Fruit fly (Drosophila melanogaster) whole organism, embryonic: ENCODE measurements around the gene Alp4.

Experiments used
- Antp ChIP-seq: fragments of 200-800 bp; sonication (Bioruptor generic); optimal IDR thresholded peaks from 3 replicates; lab custom pipeline; 2016; ENCODE audit warnings: missing biosample characterization, missing genetic modification characterization
- Blimp-1 ChIP-seq: fragments of 200-800 bp; sonication (Bioruptor generic); optimal IDR thresholded peaks from 3 replicates; lab custom pipeline; 2018; ENCODE audit warnings: missing biosample characterization, missing genetic modification characterization, mild to moderate bottlenecking, moderate library complexity, missing genetic modification reagents
- CG10366 ChIP-seq: fragments of 200-800 bp; sonication (Bioruptor generic); IDR thresholded peaks from 2 replicates; pipeline ENCODE4 v1.3.6; 2022; ENCODE audit warnings: missing biosample characterization, missing genetic modification characterization
- CG10543 ChIP-seq: fragments of 200-800 bp; sonication (Bioruptor generic); optimal IDR thresholded peaks from 3 replicates; lab custom pipeline; 2017; ENCODE audit warnings: missing biosample characterization, mild to moderate bottlenecking, missing genetic modification characterization, moderate library complexity
- CG11695 ChIP-seq: fragments of 200-800 bp; sonication (Bioruptor generic); IDR thresholded peaks from 3 replicates; pipeline ENCODE4 v1.3.6; 2022; ENCODE audit warnings: missing biosample characterization, missing genetic modification characterization
- CG11696 ChIP-seq: fragments of 200-800 bp; sonication (Bioruptor generic); IDR thresholded peaks from 2 replicates; pipeline ENCODE4 v1.3.6; 2022; ENCODE audit warnings: missing biosample characterization, missing genetic modification characterization
- CG12219 ChIP-seq: fragments of 200-800 bp; sonication (Bioruptor generic); optimal IDR thresholded peaks from 3 replicates; lab custom pipeline; 2018; ENCODE audit warnings: missing biosample characterization, mild to moderate bottlenecking, missing genetic modification characterization
- CG13123 ChIP-seq: fragments of 200-800 bp; sonication (Bioruptor generic); optimal IDR thresholded peaks from 2 replicates; lab custom pipeline; 2016; ENCODE audit warnings: missing biosample characterization, missing genetic modification characterization
- CG1602 ChIP-seq: fragments of 200-800 bp; sonication (Bioruptor generic); optimal IDR thresholded peaks from 3 replicates; lab custom pipeline; 2016; ENCODE audit warnings: missing biosample characterization, missing genetic modification characterization
- CG16813 ChIP-seq: fragments of 200-800 bp; sonication (Bioruptor generic); IDR thresholded peaks from 3 replicates; pipeline ENCODE4 v1.3.6; 2022; ENCODE audit warnings: missing biosample characterization, missing genetic modification characterization; ENCODE audit not compliant: partially characterized antibody
- CG17328 ChIP-seq: fragments of 200-800 bp; sonication (Bioruptor generic); IDR thresholded peaks from 2 replicates; pipeline ENCODE4 v1.3.6; 2022; ENCODE audit warnings: missing biosample characterization, missing genetic modification characterization
- CG17385 ChIP-seq: fragments of 200-800 bp; sonication (Bioruptor generic); optimal IDR thresholded peaks from 3 replicates; lab custom pipeline; 2018; ENCODE audit warnings: missing biosample characterization, mild to moderate bottlenecking, missing genetic modification characterization
- CG17802 ChIP-seq: fragments of 200-800 bp; sonication (Bioruptor generic); optimal IDR thresholded peaks from 2 replicates; lab custom pipeline; 2018; ENCODE audit warnings: missing biosample characterization, mild to moderate bottlenecking, missing genetic modification characterization, moderate library complexity
- CG2120 ChIP-seq: fragments of 200-800 bp; sonication (Bioruptor generic); optimal IDR thresholded peaks from 3 replicates; lab custom pipeline; 2016; ENCODE audit warnings: missing biosample characterization, missing genetic modification characterization
- CG2875 ChIP-seq: fragments of 200-800 bp; sonication (Bioruptor generic); optimal IDR thresholded peaks from 2 replicates; lab custom pipeline; 2017; ENCODE audit warnings: missing biosample characterization, mild to moderate bottlenecking, missing genetic modification characterization, missing genetic modification reagents
- CG2889 ChIP-seq: fragments of 200-800 bp; sonication (Bioruptor generic); IDR thresholded peaks from 3 replicates; pipeline ENCODE4 v1.3.6; 2022; ENCODE audit warnings: missing biosample characterization, missing genetic modification characterization
- CG30431 ChIP-seq: fragments of 200-800 bp; sonication (Bioruptor generic); optimal IDR thresholded peaks from 2 replicates; lab custom pipeline; 2017; ENCODE audit warnings: missing biosample characterization, missing genetic modification characterization
- CG31224 ChIP-seq: fragments of 200-800 bp; sonication (Bioruptor generic); IDR thresholded peaks from 2 replicates; pipeline ENCODE4 v1.3.6; 2022; ENCODE audit warnings: missing biosample characterization, missing genetic modification characterization
- CG34224 ChIP-seq: fragments of 200-800 bp; sonication (Bioruptor generic); IDR thresholded peaks from 3 replicates; pipeline ENCODE4 v1.3.6; 2022; ENCODE audit warnings: missing biosample characterization, missing genetic modification characterization; ENCODE audit not compliant: partially characterized antibody
- CG4328 ChIP-seq: fragments of 200-800 bp; sonication (Bioruptor generic); optimal IDR thresholded peaks from 3 replicates; lab custom pipeline; 2017; ENCODE audit warnings: missing biosample characterization, missing genetic modification reagents, missing genetic modification characterization
- CG5953 ChIP-seq: fragments of 200-800 bp; sonication (Bioruptor generic); IDR thresholded peaks from 2 replicates; pipeline ENCODE4 v1.3.6; 2022; ENCODE audit warnings: missing biosample characterization, missing genetic modification characterization
- CG9932 ChIP-seq: fragments of 200-800 bp; sonication (Bioruptor generic); IDR thresholded peaks from 2 replicates; pipeline ENCODE4 v1.3.6; 2022; ENCODE audit warnings: missing biosample characterization, missing genetic modification characterization
- H2.0 ChIP-seq: fragments of 200-800 bp; sonication (Bioruptor generic); IDR thresholded peaks from 2 replicates; pipeline ENCODE4 v1.3.6; 2022; ENCODE audit warnings: missing biosample characterization, missing genetic modification characterization
- Hr39 ChIP-seq: fragments of >200 bp; optimal IDR thresholded peaks from 2 replicates; lab custom pipeline; 2017
- Nf-YC ChIP-seq: fragments of 200-800 bp; optimal IDR thresholded peaks from 3 replicates; lab custom pipeline; 2019; ENCODE audit warnings: missing biosample characterization, mild to moderate bottlenecking, missing genetic modification characterization, moderate library complexity
- Pdp1 ChIP-seq, 2 experiments: fragments of 200-800 bp; sonication (Bioruptor generic); optimal IDR thresholded peaks; 3 replicates each; lab custom pipeline; 2016; ENCODE audit warnings: missing biosample characterization in 2 of 2, missing genetic modification characterization in 2 of 2, mild to moderate bottlenecking in 1 of 2, moderate library complexity in 1 of 2
- Xbp1 ChIP-seq: fragments of 200-800 bp; sonication (Bioruptor generic); optimal IDR thresholded peaks from 3 replicates; lab custom pipeline; 2016; ENCODE audit warnings: missing biosample characterization, mild to moderate bottlenecking, missing genetic modification characterization
- abd-A ChIP-seq: fragments of 200-800 bp; sonication (Bioruptor generic); optimal IDR thresholded peaks from 3 replicates; lab custom pipeline; 2019; ENCODE audit warnings: missing biosample characterization, mild to moderate bottlenecking, missing genetic modification characterization, moderate library complexity
- bsh ChIP-seq, 2 experiments: fragments of 200-800 bp; sonication (Bioruptor generic); optimal IDR thresholded peaks; 2 replicates each; lab custom pipeline; 2017 to 2018; ENCODE audit warnings: mild to moderate bottlenecking in 2 of 2, missing biosample characterization in 2 of 2, missing genetic modification characterization in 2 of 2, moderate library complexity in 1 of 2
- btn ChIP-seq: fragments of 200-800 bp; sonication (Bioruptor generic); optimal IDR thresholded peaks from 2 replicates; lab custom pipeline; 2016; ENCODE audit warnings: missing biosample characterization, missing genetic modification characterization
- chif ChIP-seq, 2 experiments: fragments of 200-800 bp; sonication (Bioruptor generic); optimal IDR thresholded peaks; 3 replicates each; lab custom pipeline; 2016; ENCODE audit warnings: missing biosample characterization in 2 of 2, missing genetic modification characterization in 2 of 2
- crol ChIP-seq: fragments of 200-800 bp; sonication (Bioruptor generic); IDR thresholded peaks from 2 replicates; pipeline ENCODE4 v1.3.6; 2022; ENCODE audit warnings: missing biosample characterization, missing genetic modification characterization
- dati ChIP-seq: fragments of 200-800 bp; sonication (Bioruptor generic); IDR thresholded peaks from 2 replicates; pipeline ENCODE4 v1.3.6; 2022; ENCODE audit warnings: missing biosample characterization, missing genetic modification characterization
- emc ChIP-seq: fragments of 200-800 bp; sonication (Bioruptor generic); optimal IDR thresholded peaks from 2 replicates; lab custom pipeline; 2016; ENCODE audit warnings: missing biosample characterization, missing genetic modification characterization
- gfzf ChIP-seq: fragments of 200-800 bp; sonication (Bioruptor generic); optimal IDR thresholded peaks from 2 replicates; lab custom pipeline; 2016; ENCODE audit warnings: missing biosample characterization, mild to moderate bottlenecking, missing genetic modification characterization, moderate library complexity
- jing ChIP-seq: fragments of 200-800 bp; sonication (Bioruptor generic); optimal IDR thresholded peaks from 2 replicates; lab custom pipeline; 2018; ENCODE audit warnings: missing biosample characterization, mild to moderate bottlenecking, missing genetic modification characterization
- lilli ChIP-seq: fragments of 200-800 bp; sonication (Bioruptor generic); optimal IDR thresholded peaks from 3 replicates; lab custom pipeline; 2016; ENCODE audit warnings: missing biosample characterization, missing genetic modification characterization
- maf-S ChIP-seq: fragments of 200-800 bp; sonication (Bioruptor generic); optimal IDR thresholded peaks from 2 replicates; lab custom pipeline; 2016; ENCODE audit warnings: missing biosample characterization, missing genetic modification characterization
- nau ChIP-seq: fragments of 200-800 bp; sonication (Bioruptor generic); optimal IDR thresholded peaks from 3 replicates; lab custom pipeline; 2017; ENCODE audit warnings: missing biosample characterization, mild to moderate bottlenecking, missing genetic modification characterization, missing genetic modification reagents
- odd ChIP-seq: fragments of 200-800 bp; sonication (Bioruptor generic); optimal IDR thresholded peaks from 2 replicates; lab custom pipeline; 2017; ENCODE audit warnings: missing biosample characterization, mild to moderate bottlenecking, missing genetic modification characterization
- otp ChIP-seq: fragments of 200-800 bp; sonication (Bioruptor generic); IDR thresholded peaks from 3 replicates; pipeline ENCODE4, ENCODE4 v1.3.6; 2022; ENCODE audit warnings: missing biosample characterization, missing genetic modification characterization
- pfk ChIP-seq: fragments of 200-800 bp; sonication (Bioruptor generic); optimal IDR thresholded peaks from 2 replicates; lab custom pipeline; 2018; ENCODE audit warnings: missing biosample characterization, mild to moderate bottlenecking, missing genetic modification characterization, moderate library complexity
- pho ChIP-seq: fragments of 200-800 bp; sonication (Bioruptor generic); optimal IDR thresholded peaks from 2 replicates; lab custom pipeline; 2016; ENCODE audit warnings: missing biosample characterization, missing genetic modification characterization
- sc ChIP-seq, 3 experiments: fragments of >200 bp in 2 of 3; fragments of 200-800 bp in 1 of 3; sonication (Bioruptor generic) in 1 of 3; optimal IDR thresholded peaks; 2 replicates in 2 of 3; 3 replicates in 1 of 3; lab custom pipeline; 2017; ENCODE audit warnings: mild to moderate bottlenecking in 1 of 3, missing biosample characterization in 1 of 3, missing genetic modification characterization in 1 of 3, missing genetic modification reagents in 1 of 3
- sd ChIP-seq: fragments of 200-800 bp; sonication (Bioruptor generic); optimal IDR thresholded peaks from 3 replicates; lab custom pipeline; 2018; ENCODE audit warnings: missing biosample characterization, mild to moderate bottlenecking, missing genetic modification characterization, moderate library complexity
- so ChIP-seq: fragments of 200-800 bp; sonication (Bioruptor generic); IDR thresholded peaks from 3 replicates; pipeline ENCODE4 v1.3.6; 2022; ENCODE audit warnings: missing biosample characterization, missing genetic modification characterization
- sug ChIP-seq: fragments of 200-800 bp; optimal IDR thresholded peaks from 2 replicates; lab custom pipeline; 2019; ENCODE audit warnings: missing biosample characterization, mild to moderate bottlenecking, missing genetic modification characterization, moderate library complexity
- tgo ChIP-seq: fragments of 200-800 bp; sonication (Bioruptor generic); IDR thresholded peaks from 3 replicates; pipeline ENCODE4 v1.3.6; 2022; ENCODE audit warnings: missing biosample characterization, missing genetic modification characterization

Gene Alp4

DNA sequence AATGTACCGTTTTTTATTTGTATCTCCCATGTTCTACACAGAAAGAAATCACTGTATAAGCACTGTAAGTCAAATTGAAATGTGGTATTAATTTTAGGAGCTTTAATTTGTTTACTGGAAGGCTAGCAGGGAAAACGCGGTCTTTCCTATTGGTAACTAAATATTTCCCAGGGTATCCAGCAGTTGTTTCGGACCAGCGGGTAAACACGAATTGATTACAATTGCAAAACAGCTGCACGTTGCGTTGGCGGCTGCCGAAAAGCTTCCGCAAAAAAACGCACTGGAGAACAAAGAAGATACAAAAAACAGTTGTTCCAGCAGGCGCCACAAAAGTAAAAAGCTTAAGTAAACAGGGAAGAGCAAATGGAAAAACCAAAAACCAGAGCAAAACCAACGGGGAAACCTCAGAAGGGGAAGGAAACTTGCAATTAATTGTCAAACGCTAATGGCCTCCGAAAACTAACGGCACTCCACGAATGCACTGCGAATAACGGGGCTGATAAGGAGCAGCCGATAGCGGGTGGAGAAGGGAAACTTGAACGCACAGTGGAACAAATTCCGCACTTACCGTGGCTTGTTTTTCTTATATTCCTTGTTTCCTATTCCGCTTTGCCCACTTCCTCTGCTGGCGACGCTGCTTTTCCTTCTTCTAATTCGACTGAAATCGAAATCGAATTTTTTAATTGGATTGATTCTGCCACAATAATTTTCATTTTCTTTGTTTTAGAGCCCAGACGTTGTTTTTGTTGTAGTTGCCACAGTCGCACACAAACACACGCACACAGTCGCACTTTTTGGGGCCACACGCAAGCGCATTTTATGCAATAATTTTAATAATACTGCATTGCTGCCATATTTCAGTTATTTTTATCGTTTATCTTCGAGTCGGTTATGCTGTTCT is 11.3 kb downstream of the Alp4 start (continued):
- TF ChIP-seq crol (GFP tag; lab: Robert Waterston, UW): peak; percentile 61
- peak; percentile 20 for TF ChIP-seq CG17802
- TF ChIP-seq maf-S (GFP tag; lab: Kevin White, UChicago): no peak
- TF ChIP-seq CG10543 (GFP tag; lab: Kevin White, UChicago): peak; percentile 11
- TF ChIP-seq so: peak; percentile 38; the same call in 1 of the 3 replicates
- TF ChIP-seq Pdp1 (GFP tag; optimal IDR thresholded peaks at IDR 0.05; lab: Kevin White, UChicago): peak; percentile 23 to 86
- TF ChIP-seq Hr39: no peak
- no peak for TF ChIP-seq CG2875 (GFP tag; lab: Kevin White, UChicago)
- no peak for TF ChIP-seq abd-A (tag; lab: Kevin White, UChicago)
- TF ChIP-seq odd (GFP tag; lab: Kevin White, UChicago): peak; percentile 3
- peak; percentile 27; the same call in 2 of the 3 replicates for TF ChIP-seq tgo
- TF ChIP-seq H2.0 (GFP tag; lab: Robert Waterston, UW): no peak
- TF ChIP-seq Nf-YC (tag; lab: Kevin White, UChicago): peak; percentile 11
- no peak for TF ChIP-seq CG16813 (GFP tag; lab: Robert Waterston, UW)
- peak; percentile 15 for TF ChIP-seq CG1602
- peak; percentile 63 for TF ChIP-seq Antp (GFP tag; lab: Kevin White, UChicago)
- peak; percentile 15 for TF ChIP-seq sug (tag; lab: Kevin White, UChicago)
- peak; percentile 34; the same call in 1 of the 2 replicates for TF ChIP-seq CG11696 (GFP tag; lab: Robert Waterston, UW)
- TF ChIP-seq bsh (GFP tag; optimal IDR thresholded peaks at IDR 0.05; lab: Kevin White, UChicago): peak in 1 of 2 experiments; percentile 61
- no peak for TF ChIP-seq CG13123 (GFP tag; lab: Kevin White, UChicago)
- TF ChIP-seq CG31224: no peak
- TF ChIP-seq Blimp-1 (GFP tag; lab: Kevin White, UChicago): peak; percentile 35
- TF ChIP-seq CG34224: no peak
- peak; percentile 16 for TF ChIP-seq jing (GFP tag; lab: Kevin White, UChicago)
- peak; percentile 39 for TF ChIP-seq CG10366 (GFP tag; lab: Robert Waterston, UW)
- 0 out of 2 replicates have a peak, but pooled peaks have one; percentile 30 for TF ChIP-seq dati (GFP tag; lab: Robert Waterston, UW)
- TF ChIP-seq Xbp1 (GFP tag; lab: Kevin White, UChicago): peak; percentile 38
- TF ChIP-seq pho (GFP tag; lab: Kevin White, UChicago): peak; percentile 47
- no peak for TF ChIP-seq gfzf (GFP tag; lab: Kevin White, UChicago)
- TF ChIP-seq chif (GFP tag; optimal IDR thresholded peaks at IDR 0.05; lab: Kevin White, UChicago): peak in 1 of 2 experiments; percentile 9
- 0 out of 3 replicates have a peak, but pooled peaks have one; percentile 7 for TF ChIP-seq CG2889
- TF ChIP-seq sd: no peak
- TF ChIP-seq CG5953 (GFP tag; lab: Robert Waterston, UW): 0 out of 2 replicates have a peak, but pooled peaks have one; percentile 32
- TF ChIP-seq CG9932 (GFP tag; lab: Robert Waterston, UW): peak; percentile 54
- TF ChIP-seq CG17385 (GFP tag; lab: Kevin White, UChicago): peak; percentile 21
- peak; percentile 20 for TF ChIP-seq CG2120
- no peak for TF ChIP-seq CG12219
- no peak for TF ChIP-seq CG4328 (GFP tag; lab: Kevin White, UChicago)
- no peak for TF ChIP-seq emc
- TF ChIP-seq CG17328 (GFP tag; lab: Robert Waterston, UW): peak; percentile 49
- no peak for TF ChIP-seq sc (optimal IDR thresholded peaks at IDR 0.05; lab: Kevin White, UChicago)
- no peak for TF ChIP-seq sc (GFP tag; optimal IDR thresholded peaks at IDR 0.05; lab: Kevin White, UChicago)
- peak; percentile 46; the same call in 1 of the 3 replicates for TF ChIP-seq CG11695 (GFP tag; lab: Robert Waterston, UW)
- peak; percentile 25 for TF ChIP-seq lilli
- peak; percentile 35; the same call in 1 of the 3 replicates for TF ChIP-seq otp (GFP tag; lab: Robert Waterston, UW)
- TF ChIP-seq btn (GFP tag; lab: Kevin White, UChicago): no peak
- TF ChIP-seq pfk: no peak
- TF ChIP-seq nau: peak; percentile 17
- no peak for TF ChIP-seq CG30431 (GFP tag; lab: Kevin White, UChicago)
